Fruit fly (Drosophila melanogaster): ENCODE results near the gene Pus1.

Pus1 gene

dm6 chr3R:20558106-20558489 is 34.4 kb downstream of the Pus1 start (continued):
- no peak for TF ChIP-seq zf30C (GFP tag; optimal IDR thresholded peaks at IDR 0.05)
- no peak; the same call in 1 of the 2 replicates for TF ChIP-seq CG13287 (GFP tag; IDR thresholded peaks at IDR 0.05; ENCODE audit: partially characterized antibody)
- no peak for TF ChIP-seq nau (GFP tag; optimal IDR thresholded peaks at IDR 0.05)
- TF ChIP-seq B-H2 (GFP tag; optimal IDR thresholded peaks at IDR 0.05): peak; percentile 17
- TF ChIP-seq CG2202 (tag; optimal IDR thresholded peaks at IDR 0.05): no peak
- TF ChIP-seq Scr (GFP tag; IDR thresholded peaks at IDR 0.05; ENCODE audit: partially characterized antibody): peak; percentile 47
- TF ChIP-seq CG11696 (GFP tag; IDR thresholded peaks at IDR 0.05): no peak
- TF ChIP-seq Meics (GFP tag; optimal IDR thresholded peaks at IDR 0.05): peak; percentile 20
- TF ChIP-seq inv (GFP tag; IDR thresholded peaks at IDR 0.05; ENCODE audit: partially characterized antibody): peak; percentile 47
- no peak for TF ChIP-seq CG10366 (GFP tag; IDR thresholded peaks at IDR 0.05)
- peak; percentile 17 for TF ChIP-seq pb (GFP tag; optimal IDR thresholded peaks at IDR 0.05)
- no peak for TF ChIP-seq nmo (GFP tag; optimal IDR thresholded peaks at IDR 0.05)
- TF ChIP-seq lilli (GFP tag; optimal IDR thresholded peaks at IDR 0.05): no peak
- no peak for TF ChIP-seq CG14050 (GFP tag; IDR thresholded peaks at IDR 0.05)
- TF ChIP-seq CG3847 (GFP tag; IDR thresholded peaks at IDR 0.05): peak; percentile 68
- TF ChIP-seq luna (GFP tag; optimal IDR thresholded peaks at IDR 0.05): peak; percentile 3
- peak; percentile 15 for TF ChIP-seq CG5180 (GFP tag; optimal IDR thresholded peaks at IDR 0.05)
- TF ChIP-seq unpg (GFP tag; optimal IDR thresholded peaks at IDR 0.05): no peak
- TF ChIP-seq ATbp (GFP tag; optimal IDR thresholded peaks at IDR 0.05): no peak
- TF ChIP-seq CG12391 (tag; optimal IDR thresholded peaks at IDR 0.05): no peak
- no peak for TF ChIP-seq CG8359 (GFP tag; optimal IDR thresholded peaks at IDR 0.05; ENCODE audit: borderline replicate concordance)
- peak; percentile 21; the same call in 1 of the 4 replicates for TF ChIP-seq Gug (GFP tag; IDR thresholded peaks at IDR 0.05)
- 0 out of 3 replicates have a peak, but pooled peaks have one; percentile 33 for TF ChIP-seq HLH4C (GFP tag; IDR thresholded peaks at IDR 0.05; ENCODE audit: partially characterized antibody)
- no peak for TF ChIP-seq Atf3 (GFP tag; optimal IDR thresholded peaks at IDR 0.05)
- no peak for TF ChIP-seq az2 (GFP tag; optimal IDR thresholded peaks at IDR 0.05)
- no peak for TF ChIP-seq Max (GFP tag; optimal IDR thresholded peaks at IDR 0.05)
- TF ChIP-seq Mes4 (GFP tag; optimal IDR thresholded peaks at IDR 0.05): no peak
- TF ChIP-seq Lpt (GFP tag; optimal IDR thresholded peaks at IDR 0.05): no peak
- TF ChIP-seq Dp (GFP tag; optimal IDR thresholded peaks at IDR 0.05): peak; percentile 78
- TF ChIP-seq CG6813 (GFP tag; optimal IDR thresholded peaks at IDR 0.05): no peak
- peak; percentile 50 for TF ChIP-seq sens (GFP tag)
- TF ChIP-seq E2f2 (GFP tag; IDR thresholded peaks at IDR 0.05): peak; percentile 86
- no peak for TF ChIP-seq fu2 (GFP tag; optimal IDR thresholded peaks at IDR 0.05)
- TF ChIP-seq pros (GFP tag; optimal IDR thresholded peaks at IDR 0.05): no peak
- peak; percentile 57 for TF ChIP-seq CG4617 (GFP tag; optimal IDR thresholded peaks at IDR 0.05; ENCODE audit: borderline replicate concordance)
- no peak for TF ChIP-seq CG10959 (GFP tag; IDR thresholded peaks at IDR 0.05)
- TF ChIP-seq mirr (GFP tag; optimal IDR thresholded peaks at IDR 0.05): no peak
- no peak for TF ChIP-seq ro (GFP tag; IDR thresholded peaks at IDR 0.05)
- no peak for TF ChIP-seq Adf1 (GFP tag; IDR thresholded peaks at IDR 0.05)
- TF ChIP-seq CG14965 (GFP tag; optimal IDR thresholded peaks at IDR 0.05; ENCODE audit: borderline replicate concordance): no peak
- TF ChIP-seq Oli (tag; optimal IDR thresholded peaks at IDR 0.05): no peak
- no peak for TF ChIP-seq CG11560 (tag; IDR thresholded peaks at IDR 0.05)
- 0 out of 3 replicates have a peak, but pooled peaks have one; percentile 27 for TF ChIP-seq Dbx (GFP tag; IDR thresholded peaks at IDR 0.05)
- TF ChIP-seq CG12071 (GFP tag; optimal IDR thresholded peaks at IDR 0.05): no peak
- TF ChIP-seq gfzf (GFP tag; optimal IDR thresholded peaks at IDR 0.05): peak; percentile 51
- TF ChIP-seq dimm (GFP tag; IDR thresholded peaks at IDR 0.05): no peak
- TF ChIP-seq Kr (GFP tag; optimal IDR thresholded peaks at IDR 0.05): no peak
- TF ChIP-seq CG6854 (GFP tag; optimal IDR thresholded peaks at IDR 0.05): no peak
- peak; percentile 76 for TF ChIP-seq MBD-R2 (GFP tag; IDR thresholded peaks at IDR 0.05)
- TF ChIP-seq NFAT (GFP tag; IDR thresholded peaks at IDR 0.05): peak; percentile 70
- no peak for TF ChIP-seq scrt (GFP tag; optimal IDR thresholded peaks at IDR 0.05)

All from whole organism, embryonic.